Worm (Caenorhabditis elegans) whole organism, early embryonic: ENCODE data around the gene str-222.

ENCODE experiments used
- B0310.2 ChIP-seq: sonication (generic microtip); optimal IDR thresholded peaks from 2 replicates; lab custom pipeline; 2016; ENCODE audit warnings: mild to moderate bottlenecking, missing genetic modification characterization, missing compliant biosample characterization
- F13C5.2 ChIP-seq: sonication (generic microtip); optimal IDR thresholded peaks from 2 replicates; lab custom pipeline; 2017; ENCODE audit warnings: mild to moderate bottlenecking, missing genetic modification characterization, inconsistent platforms, missing compliant biosample characterization
- aly-1 ChIP-seq: sonication (generic microtip); optimal IDR thresholded peaks from 2 replicates; lab custom pipeline; 2016; ENCODE audit warnings: missing genetic modification characterization, missing compliant biosample characterization
- ama-1 ChIP-seq: fragments of 150-350 bp; optimal IDR thresholded peaks from 2 replicates; lab custom pipeline; 2014
- ceh-13 ChIP-seq: fragments of 200-800 bp; sonication (Bioruptor generic); optimal IDR thresholded peaks from 2 replicates; lab custom pipeline; 2018; ENCODE audit warnings: mild to moderate bottlenecking, missing genetic modification characterization, missing compliant biosample characterization
- ceh-36 ChIP-seq: sonication (generic microtip); optimal IDR thresholded peaks from 2 replicates; lab custom pipeline; 2016; ENCODE audit warnings: missing genetic modification characterization, inconsistent platforms, missing compliant biosample characterization
- ets-7 ChIP-seq: sonication (generic microtip); optimal IDR thresholded peaks from 2 replicates; lab custom pipeline; 2016; ENCODE audit warnings: missing genotype, missing genetic modification characterization, missing compliant biosample characterization
- flt-1 ChIP-seq: fragments of 200-800 bp; sonication (Bioruptor generic); IDR thresholded peaks from 2 replicates; pipeline ENCODE4 v1.3.6; 2022; ENCODE audit warnings: missing genetic modification characterization, missing compliant biosample characterization
- hmbx-1 ChIP-seq: sonication (generic microtip); optimal IDR thresholded peaks from 2 replicates; lab custom pipeline; 2016; ENCODE audit warnings: mild to moderate bottlenecking, missing genetic modification characterization, missing compliant biosample characterization
- hmg-4 ChIP-seq: fragments of 200-800 bp; sonication (Bioruptor generic); optimal IDR thresholded peaks from 2 replicates; lab custom pipeline; 2018; ENCODE audit warnings: mild to moderate bottlenecking, missing genetic modification characterization, missing compliant biosample characterization
- hnd-1 ChIP-seq: sonication (generic microtip); optimal IDR thresholded peaks from 2 replicates; lab custom pipeline; 2016; ENCODE audit warnings: missing genetic modification characterization, missing compliant biosample characterization
- pes-1 ChIP-seq: fragments of 200-800 bp; sonication (Bioruptor generic); IDR thresholded peaks from 2 replicates; pipeline ENCODE4 v1.3.6; 2022; ENCODE audit warnings: missing genetic modification reagents, missing genetic modification characterization, missing compliant biosample characterization
- scrt-1 ChIP-seq: fragments of 200-800 bp; sonication (Bioruptor generic); IDR thresholded peaks from 2 replicates; pipeline ENCODE4 v1.3.6; 2022; ENCODE audit warnings: missing genetic modification characterization, missing compliant biosample characterization
- sea-1 ChIP-seq: fragments of 200-800 bp; sonication (Bioruptor generic); conservative IDR thresholded peaks from 2 replicates; pipeline ENCODE4 v1.3.6; 2022; ENCODE audit warnings: missing genetic modification characterization, missing compliant biosample characterization
- tbx-11 ChIP-seq: fragments of 200-800 bp; sonication (Bioruptor generic); IDR thresholded peaks from 2 replicates; pipeline ENCODE4 v1.3.6; 2022; ENCODE audit warnings: missing genetic modification characterization, missing compliant biosample characterization
- tbx-37 ChIP-seq: fragments of 200-800 bp; sonication (Bioruptor generic); conservative IDR thresholded peaks from 2 replicates; pipeline ENCODE4 v1.3.6; 2022; ENCODE audit warnings: missing genetic modification reagents, missing genetic modification characterization, missing compliant biosample characterization
- tra-4 ChIP-seq: sonication (generic microtip); optimal IDR thresholded peaks from 2 replicates; lab custom pipeline; 2017; ENCODE audit warnings: missing genetic modification characterization, missing compliant biosample characterization

The str-222 gene

DNA sequence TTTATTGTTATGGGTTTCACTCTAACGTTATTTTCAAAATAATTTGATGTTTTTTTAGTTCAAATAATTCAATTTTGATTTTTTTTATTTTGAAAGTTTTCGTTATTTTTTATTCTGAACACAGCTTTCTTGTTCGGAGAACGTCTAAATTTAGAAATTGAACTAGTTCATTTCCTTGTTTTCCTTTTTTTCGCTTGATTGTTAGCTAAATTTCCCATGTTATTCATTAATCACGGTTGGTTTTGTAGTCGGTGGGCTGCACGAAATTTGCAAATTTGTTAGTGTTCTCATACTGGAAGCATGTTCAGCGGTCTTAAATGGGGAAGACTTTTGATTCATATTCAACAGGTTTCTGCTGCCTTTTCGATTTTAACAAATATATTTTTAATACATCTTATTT, at the start of gene str-222:
Gene str-222, plus strand, starts transcription at position 301 of the 400 bp plus-strand sequence.
- TF ChIP-seq pes-1 (GFP tag; lab: Robert Waterston, UW): no peak
- no peak for TF ChIP-seq ama-1
- TF ChIP-seq hnd-1: no peak
- TF ChIP-seq hmg-4 (GFP tag; lab: Kevin White, UChicago): no peak
- no peak for TF ChIP-seq ets-7 (tag; lab: Kevin White, UChicago)
- no peak for TF ChIP-seq sea-1 (GFP tag; lab: Robert Waterston, UW)

ce11 chrV:1586906-1587305, 49.1 kb upstream of the str-222 start, which contains the start of gene F16B4.6:
F16B4.6 (plus strand) TSS chrV:1587206.
- TF ChIP-seq ets-7 (tag; lab: Kevin White, UChicago) (no peak), ama-1 (no peak), tra-4 (tag; lab: Kevin White, UChicago) (no peak), F13C5.2 (tag; lab: Kevin White, UChicago) (no peak), tbx-37 (GFP tag; lab: Robert Waterston, UW) (no peak), ceh-13 (GFP tag; lab: Kevin White, UChicago) (no peak), sea-1 (GFP tag; lab: Robert Waterston, UW) (no peak), scrt-1 (GFP tag; lab: Robert Waterston, UW) (no peak)

DNA sequence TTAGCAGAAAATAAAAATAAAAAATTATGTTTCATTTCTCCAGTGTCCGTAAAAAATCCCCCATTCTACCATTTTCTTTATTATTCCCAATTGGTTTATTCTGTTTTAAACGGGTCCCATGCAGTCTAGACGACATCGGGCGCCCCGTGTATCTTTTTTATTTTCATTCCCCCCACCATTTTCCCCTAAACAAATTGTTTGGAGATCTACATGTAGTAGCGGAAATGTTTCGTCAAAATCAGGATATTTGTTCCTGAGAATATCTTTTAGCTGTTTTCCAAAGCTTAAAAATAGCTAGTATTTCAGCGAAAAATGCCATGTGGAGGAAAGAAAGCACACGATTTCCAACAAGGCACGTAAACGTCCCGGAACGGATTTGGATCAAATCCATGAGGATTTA, 47.8 kb upstream of the str-222 start, which contains the start of gene F16B4.5:
Gene F16B4.5, plus strand, starts transcription at position 301 of the 400 bp plus-strand sequence.
- TF ChIP-seq ets-7 (tag; lab: Kevin White, UChicago) (no peak), sea-1 (GFP tag; lab: Robert Waterston, UW) (no peak)

DNA sequence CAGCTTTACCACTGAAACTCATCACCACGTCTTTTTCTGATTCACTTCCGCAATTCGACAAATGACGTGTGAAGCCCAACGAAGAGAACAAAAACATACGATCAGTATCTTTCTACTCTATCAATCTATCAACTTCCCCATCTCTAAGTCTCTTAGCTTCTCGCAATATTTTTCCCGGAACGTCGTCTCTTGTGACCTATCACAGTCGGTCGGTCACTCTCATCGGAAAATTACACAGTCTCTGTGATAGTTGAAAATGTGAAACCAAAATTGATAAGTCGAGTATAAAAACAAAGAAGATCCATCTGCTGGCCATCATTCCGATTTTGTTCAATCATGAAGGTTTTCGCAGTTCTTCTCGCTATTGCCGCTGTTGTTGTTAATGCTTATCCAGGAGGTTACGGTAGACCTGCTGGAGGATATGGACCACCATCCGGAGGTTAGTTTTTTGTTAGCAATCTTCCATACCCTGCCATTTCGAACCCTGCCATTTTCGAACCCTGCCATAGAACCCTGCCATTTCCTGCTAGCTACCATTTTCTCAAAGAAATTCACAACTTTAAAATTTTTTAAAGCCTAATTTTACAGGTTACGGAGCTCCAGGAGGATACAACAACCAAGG, 42.0 kb upstream of the str-222 start, which contains the start of gene F16B4.4:
Gene F16B4.4, plus strand, starts transcription at position 221 of the 622 bp plus-strand sequence.
- TF ChIP-seq tbx-37 (GFP tag; lab: Robert Waterston, UW) (no peak), hnd-1 (no peak), hmbx-1 (tag; lab: Kevin White, UChicago) (no peak), ama-1 (no peak), pes-1 (GFP tag; lab: Robert Waterston, UW) (no peak), F13C5.2 (tag; lab: Kevin White, UChicago) (no peak), ceh-36 (no peak), ets-7 (tag; lab: Kevin White, UChicago) (no peak), scrt-1 (GFP tag; lab: Robert Waterston, UW) (no peak), B0310.2 (tag; lab: Kevin White, UChicago) (no peak), tbx-11 (GFP tag; lab: Robert Waterston, UW) (no peak), tra-4 (tag; lab: Kevin White, UChicago) (no peak), ceh-13 (GFP tag; lab: Kevin White, UChicago) (no peak), flt-1 (no peak), aly-1 (tag; lab: Kevin White, UChicago) (no peak)

DNA sequence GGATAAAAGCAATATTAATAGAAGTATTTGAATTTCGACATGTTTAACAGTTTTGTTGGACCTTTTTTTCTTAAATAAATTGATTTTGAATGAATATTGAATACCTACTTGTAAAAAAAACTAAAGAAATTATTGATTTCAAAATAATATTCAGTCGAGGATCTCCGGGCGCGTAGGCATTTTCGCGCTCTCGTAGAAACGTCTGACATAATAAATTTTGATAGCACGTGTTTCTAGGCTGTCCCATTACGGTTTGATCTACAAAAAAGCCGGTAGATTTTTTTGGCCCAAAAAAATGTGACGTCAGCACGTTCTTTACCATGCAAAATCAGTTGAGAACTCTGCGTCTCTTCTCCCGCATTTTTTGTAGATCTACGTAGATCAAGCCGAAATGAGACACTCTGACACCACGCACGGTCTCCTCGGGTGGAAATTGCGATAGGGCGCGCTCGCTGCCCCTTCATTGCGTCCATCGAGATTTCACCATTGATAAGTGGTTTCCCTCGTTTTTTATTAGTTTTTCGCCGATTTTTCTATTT, 41.3 kb upstream of the str-222 start:
- no peak for TF ChIP-seq ama-1
- no peak for TF ChIP-seq hnd-1
- no peak for TF ChIP-seq ceh-36
- no peak for TF ChIP-seq hmbx-1 (tag; lab: Kevin White, UChicago)
- no peak for TF ChIP-seq pes-1 (GFP tag; lab: Robert Waterston, UW)
- no peak for TF ChIP-seq sea-1 (GFP tag; lab: Robert Waterston, UW)
- TF ChIP-seq aly-1 (tag; lab: Kevin White, UChicago): no peak
- TF ChIP-seq tra-4 (tag; lab: Kevin White, UChicago): no peak
- TF ChIP-seq tbx-37 (GFP tag; lab: Robert Waterston, UW): no peak
- no peak for TF ChIP-seq flt-1
- TF ChIP-seq hmg-4 (GFP tag; lab: Kevin White, UChicago): no peak
- no peak for TF ChIP-seq F13C5.2 (tag; lab: Kevin White, UChicago)
- no peak for TF ChIP-seq ets-7 (tag; lab: Kevin White, UChicago)
- TF ChIP-seq scrt-1 (GFP tag; lab: Robert Waterston, UW): no peak
- TF ChIP-seq tbx-11 (GFP tag; lab: Robert Waterston, UW): no peak

ce11 chrV:1599088-1599487, 36.9 kb upstream of the str-222 start:
- TF ChIP-seq pes-1 (GFP tag; lab: Robert Waterston, UW) (peak; percentile 66), sea-1 (GFP tag; lab: Robert Waterston, UW) (peak; percentile 63; the same call in 1 of the 2 replicates)

DNA sequence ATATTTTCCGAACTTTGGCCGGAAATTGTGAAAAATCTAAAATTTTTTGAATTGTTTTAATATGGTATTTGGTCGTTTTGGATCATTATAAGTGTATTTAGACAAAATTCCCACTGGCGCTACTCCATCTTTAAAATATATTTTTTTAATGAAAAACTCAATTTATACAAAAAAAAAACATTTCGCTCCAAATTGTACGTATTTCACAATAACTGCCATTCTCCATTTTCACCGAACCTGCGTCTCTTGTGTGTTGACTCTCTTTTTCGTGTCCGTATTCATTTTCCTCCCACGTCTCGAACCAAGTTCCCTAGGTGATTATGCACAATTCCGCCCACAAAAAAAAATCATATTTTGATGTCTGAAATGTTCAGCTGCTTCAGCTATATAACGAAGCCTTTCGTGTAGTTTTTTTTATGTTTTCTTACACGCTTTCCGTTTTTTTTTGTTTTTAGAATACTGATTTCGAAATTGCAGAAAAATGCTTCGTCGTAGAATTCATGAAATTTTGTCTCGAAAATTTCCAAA, 35.3 kb upstream of the str-222 start, which contains the start of gene F16B4.2:
Gene F16B4.2, plus strand, starts transcription at position 478 of the 528 bp plus-strand sequence.
- TF ChIP-seq flt-1 (no peak), F13C5.2 (tag; lab: Kevin White, UChicago) (no peak), ama-1 (no peak), pes-1 (GFP tag; lab: Robert Waterston, UW) (no peak), B0310.2 (tag; lab: Kevin White, UChicago) (no peak), ets-7 (tag; lab: Kevin White, UChicago) (no peak), ceh-36 (no peak), tra-4 (tag; lab: Kevin White, UChicago) (no peak), ceh-13 (GFP tag; lab: Kevin White, UChicago) (no peak), scrt-1 (GFP tag; lab: Robert Waterston, UW) (no peak), hnd-1 (no peak), hmg-4 (GFP tag; lab: Kevin White, UChicago) (no peak), aly-1 (tag; lab: Kevin White, UChicago) (no peak), hmbx-1 (tag; lab: Kevin White, UChicago) (no peak), tbx-11 (GFP tag; lab: Robert Waterston, UW) (no peak), tbx-37 (GFP tag; lab: Robert Waterston, UW) (no peak), sea-1 (GFP tag; lab: Robert Waterston, UW) (no peak)
